Fruit fly (Drosophila melanogaster) whole organism, prepupa: Measurements from ENCODE around the gene g.

ENCODE experiments used
- CG9139 ChIP-seq: fragments of 200-800 bp; sonication (Bioruptor generic); optimal IDR thresholded peaks from 3 replicates; lab custom pipeline; 2017; ENCODE audit warnings: missing biosample characterization, mild to moderate bottlenecking, missing genetic modification characterization
- Gug ChIP-seq: fragments of 200-800 bp; sonication (Bioruptor generic); IDR thresholded peaks from 2 replicates; pipeline ENCODE4 v1.3.6; 2022; ENCODE audit warnings: missing biosample characterization, missing genetic modification characterization
- Hr4 ChIP-seq: fragments of 200-800 bp; sonication (Bioruptor generic); optimal IDR thresholded peaks from 3 replicates; lab custom pipeline; 2016; ENCODE audit warnings: missing biosample characterization, missing genetic modification characterization
- achi ChIP-seq: fragments of 200-800 bp; sonication (Bioruptor generic); optimal IDR thresholded peaks from 3 replicates; lab custom pipeline; 2016; ENCODE audit warnings: missing biosample characterization, missing genetic modification characterization
- dsx ChIP-seq: fragments of 200-800 bp; optimal IDR thresholded peaks from 3 replicates; lab custom pipeline; 2019; ENCODE audit warnings: missing biosample characterization, mild to moderate bottlenecking, missing genetic modification characterization, moderate library complexity; ENCODE audit not compliant: poor library complexity, severe bottlenecking

dm6 chrX:13679565-13679964, 56.5 kb downstream of the g start:
- TF ChIP-seq Gug: 0 out of 2 replicates have a peak, but pooled peaks have one; percentile 24
- TF ChIP-seq CG9139: no peak
- peak; percentile 60 for TF ChIP-seq achi (GFP tag; lab: Kevin White, UChicago)
- peak; percentile 12 for TF ChIP-seq dsx (GFP tag; lab: Kevin White, UChicago)
- TF ChIP-seq Hr4 (GFP tag; lab: Kevin White, UChicago): peak; percentile 58
